Fruit fly (Drosophila melanogaster) whole organism, adult: ENCODE results near the gene Pex16.

ENCODE experiments used
- CG11617 ChIP-seq: fragments of 200-800 bp; sonication (Bioruptor generic); optimal IDR thresholded peaks from 2 replicates; lab custom pipeline; 2017; ENCODE audit warnings: mild to moderate bottlenecking, missing biosample characterization, missing genetic modification reagents, missing genetic modification characterization
- CG12768 ChIP-seq: fragments of 200-800 bp; sonication (Bioruptor generic); optimal IDR thresholded peaks from 2 replicates; lab custom pipeline; 2017; ENCODE audit warnings: missing biosample characterization, missing genetic modification characterization, mild to moderate bottlenecking, moderate library complexity, missing genetic modification reagents
- CG14711 ChIP-seq: fragments of 200-800 bp; sonication (Bioruptor generic); optimal IDR thresholded peaks from 2 replicates; lab custom pipeline; 2018; ENCODE audit warnings: missing biosample characterization, mild to moderate bottlenecking, missing genetic modification characterization, moderate library complexity
- CG1620 ChIP-seq: fragments of 200-800 bp; sonication (Bioruptor generic); optimal IDR thresholded peaks from 2 replicates; lab custom pipeline; 2016; ENCODE audit warnings: missing biosample characterization, missing genetic modification characterization
- CG33017 ChIP-seq: fragments of 200-800 bp; sonication (Bioruptor generic); optimal IDR thresholded peaks from 2 replicates; lab custom pipeline; 2018; ENCODE audit warnings: missing biosample characterization, mild to moderate bottlenecking, missing genetic modification characterization, moderate library complexity
- CG5204 ChIP-seq: fragments of 200-800 bp; sonication (Bioruptor generic); optimal IDR thresholded peaks from 2 replicates; lab custom pipeline; 2016; ENCODE audit warnings: missing biosample characterization, missing genetic modification characterization
- CG7045 ChIP-seq: fragments of 200-800 bp; sonication (Bioruptor generic); optimal IDR thresholded peaks from 2 replicates; lab custom pipeline; 2017; ENCODE audit warnings: missing biosample characterization, mild to moderate bottlenecking, missing genetic modification characterization
- CG7101 ChIP-seq: fragments of 200-800 bp; sonication (Bioruptor generic); optimal IDR thresholded peaks from 2 replicates; lab custom pipeline; 2018; ENCODE audit warnings: missing biosample characterization, mild to moderate bottlenecking, missing genetic modification characterization, moderate library complexity
- Clk ChIP-seq: fragments of 200-800 bp; sonication (Bioruptor generic); optimal IDR thresholded peaks from 2 replicates; lab custom pipeline; 2017; ENCODE audit warnings: missing biosample characterization, missing genetic modification characterization
- Crg-1 ChIP-seq: fragments of 200-800 bp; sonication (Bioruptor generic); optimal IDR thresholded peaks from 2 replicates; lab custom pipeline; 2016; ENCODE audit warnings: missing biosample characterization, missing genetic modification characterization
- Hr96 ChIP-seq: fragments of 200-800 bp; sonication (Bioruptor generic); optimal IDR thresholded peaks from 2 replicates; lab custom pipeline; 2016; ENCODE audit warnings: missing biosample characterization, missing genetic modification characterization
- Mnt ChIP-seq: fragments of 200-800 bp; sonication (Bioruptor generic); optimal IDR thresholded peaks from 2 replicates; lab custom pipeline; 2016; ENCODE audit warnings: missing biosample characterization, mild to moderate bottlenecking, missing genetic modification characterization
- bab1 ChIP-seq: fragments of 200-800 bp; sonication (Bioruptor generic); optimal IDR thresholded peaks from 3 replicates; lab custom pipeline; 2019; ENCODE audit warnings: missing biosample characterization, mild to moderate bottlenecking, missing genetic modification characterization, moderate library complexity
- cic ChIP-seq: fragments of 200-800 bp; sonication (Bioruptor generic); optimal IDR thresholded peaks from 2 replicates; lab custom pipeline; 2017; ENCODE audit warnings: missing biosample characterization, mild to moderate bottlenecking, missing genetic modification characterization, moderate library complexity
- cnc ChIP-seq, 2 experiments: fragments of >200 bp; optimal IDR thresholded peaks; 2 replicates each; lab custom pipeline; 2017
- kay ChIP-seq: fragments of 200-800 bp; sonication (Bioruptor generic); peaks from one replicate; lab custom pipeline; 2016; ENCODE audit warnings: missing biosample characterization, missing genetic modification characterization, borderline replicate concordance
- ovo ChIP-seq: fragments of 200-800 bp; sonication (Bioruptor generic); optimal IDR thresholded peaks from 2 replicates; lab custom pipeline; 2016; ENCODE audit warnings: missing biosample characterization, missing genetic modification characterization
- pad ChIP-seq: fragments of 200-800 bp; sonication (Bioruptor generic); optimal IDR thresholded peaks from 3 replicates; lab custom pipeline; 2017; ENCODE audit warnings: missing biosample characterization, missing genetic modification characterization, mild to moderate bottlenecking, moderate library complexity, missing genetic modification reagents
- tj ChIP-seq: fragments of 200-800 bp; sonication (Bioruptor generic); optimal IDR thresholded peaks from 3 replicates; lab custom pipeline; 2017; ENCODE audit warnings: missing biosample characterization, mild to moderate bottlenecking, missing genetic modification characterization, moderate library complexity
- toe ChIP-seq: fragments of 200-800 bp; sonication (Bioruptor generic); optimal IDR thresholded peaks from 2 replicates; lab custom pipeline; 2016; ENCODE audit warnings: missing biosample characterization, missing genetic modification characterization

Gene Pex16

DNA sequence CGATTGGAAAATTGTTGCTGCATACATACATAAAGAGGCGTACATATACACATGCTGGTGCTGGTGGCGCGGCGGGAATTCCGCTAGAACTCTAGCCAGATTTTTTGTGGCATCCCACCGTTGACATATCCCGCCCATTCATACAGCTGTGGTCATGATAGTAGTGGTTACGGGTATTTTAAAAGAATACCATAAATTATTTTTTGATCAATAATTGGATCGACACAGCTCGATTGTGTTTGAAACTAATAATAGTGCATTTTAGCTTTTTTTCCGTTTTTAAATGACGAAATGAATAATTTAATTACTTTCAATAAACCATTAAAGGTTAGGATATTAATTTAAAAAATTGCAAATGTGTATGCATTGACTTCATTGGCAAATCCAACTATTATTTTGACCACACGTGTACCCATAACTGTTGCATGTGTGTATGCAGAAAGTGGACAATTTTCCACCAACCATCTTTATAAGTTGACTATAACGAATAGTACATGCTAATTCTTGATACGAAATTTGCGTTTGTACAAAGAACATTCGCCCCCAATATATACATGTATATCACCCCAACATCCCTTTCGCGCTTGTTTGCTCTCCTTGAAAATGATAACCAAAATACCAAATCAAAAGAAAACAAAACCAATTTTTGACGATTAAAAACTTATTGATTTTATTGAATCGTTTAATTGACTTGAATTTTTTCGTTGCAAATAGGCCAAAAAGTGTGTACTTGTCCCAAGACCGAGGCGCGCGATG, 6.0 kb downstream of the Pex16 start:
- TF ChIP-seq pad (GFP tag; lab: Kevin White, UChicago) (no peak), bab1 (GFP tag; lab: Kevin White, UChicago) (peak; percentile 85), Crg-1 (peak; percentile 30), CG14711 (tag; lab: Kevin White, UChicago) (peak; percentile 58), Hr96 (GFP tag; lab: Kevin White, UChicago) (no peak), CG11617 (GFP tag; lab: Kevin White, UChicago) (peak; percentile 47), cic (GFP tag; lab: Kevin White, UChicago) (no peak), kay (GFP tag; lab: Kevin White, UChicago) (peak; percentile 90), CG33017 (tag; lab: Kevin White, UChicago) (peak; percentile 65), CG12768 (GFP tag; lab: Kevin White, UChicago) (peak; percentile 50), Clk (peak; percentile 31), Mnt (GFP tag; lab: Kevin White, UChicago) (peak; percentile 22), toe (GFP tag; lab: Kevin White, UChicago) (no peak), tj (no peak), CG7045 (GFP tag; lab: Kevin White, UChicago) (peak; percentile 65), CG1620 (peak; percentile 39), cnc (optimal IDR thresholded peaks at IDR 0.05; lab: Kevin White, UChicago) (no peak), CG7101 (tag; lab: Kevin White, UChicago) (peak; percentile 70), ovo (no peak), CG5204 (GFP tag; lab: Kevin White, UChicago) (no peak)

- TF ChIP-seq cic (GFP tag; lab: Kevin White, UChicago) = no peak
- TF ChIP-seq CG33017 (tag; lab: Kevin White, UChicago) = no peak
- peak; percentile 9 for TF ChIP-seq CG7101 (tag; lab: Kevin White, UChicago)
- peak; percentile 13 for TF ChIP-seq CG1620
- TF ChIP-seq ovo = no peak
- peak; percentile 77 for TF ChIP-seq Mnt (GFP tag; lab: Kevin White, UChicago)
- TF ChIP-seq CG5204 (GFP tag; lab: Kevin White, UChicago) = no peak
- no peak for TF ChIP-seq bab1 (GFP tag; lab: Kevin White, UChicago)
- TF ChIP-seq tj = peak; percentile 2
- TF ChIP-seq pad (GFP tag; lab: Kevin White, UChicago) = no peak
- TF ChIP-seq toe (GFP tag; lab: Kevin White, UChicago) = peak; percentile 63
- peak; percentile 28 for TF ChIP-seq Crg-1
- TF ChIP-seq cnc (optimal IDR thresholded peaks at IDR 0.05; lab: Kevin White, UChicago) = no peak
- peak; percentile 66 for TF ChIP-seq kay (GFP tag; lab: Kevin White, UChicago)
Observed at dm6 chr3L:20771001-20771890, 6.8 kb downstream of the Pex16 start, which contains the start of the genes CG4042 and Pitslre. Gene CG4042 (minus strand): TSS chr3L:20771507. Gene Pitslre (plus strand): TSS chr3L:20771528.

DNA sequence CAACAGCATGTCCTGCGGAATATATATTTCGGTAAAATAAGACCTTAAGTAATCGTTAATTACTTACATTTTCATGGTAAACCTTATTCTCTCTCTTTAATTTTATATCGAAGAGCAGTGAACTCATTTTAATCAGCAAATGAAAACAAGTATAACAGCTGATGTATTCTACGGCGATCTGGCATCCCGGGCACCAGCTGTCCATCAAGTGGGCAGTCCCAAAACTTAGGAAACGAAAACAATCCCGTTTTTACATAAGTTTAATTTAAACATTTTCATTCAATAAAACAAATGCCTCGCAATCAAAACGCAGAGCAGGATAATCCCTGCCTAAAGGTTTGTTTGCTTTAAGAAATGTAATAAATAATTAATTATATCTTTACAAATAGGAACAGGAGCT, 8.7 kb downstream of the Pex16 start, which contains the start of the genes CG4074 and CG4186:
Gene CG4074, minus strand, starts transcription at position 151 of the 400 bp plus-strand sequence.
Gene CG4186, plus strand, starts transcription at position 237 of the 400 bp plus-strand sequence.
- TF ChIP-seq kay (GFP tag; lab: Kevin White, UChicago) = peak; percentile 66
- TF ChIP-seq bab1 (GFP tag; lab: Kevin White, UChicago) = peak; percentile 17
- no peak for TF ChIP-seq tj
- peak; percentile 17 for TF ChIP-seq CG11617 (GFP tag; lab: Kevin White, UChicago)
- TF ChIP-seq Mnt (GFP tag; lab: Kevin White, UChicago) = peak; percentile 18

dm6 chr3L:20767227-20767626, 10.8 kb downstream of the Pex16 start:
- no peak for TF ChIP-seq CG1620
- TF ChIP-seq Clk = no peak
- TF ChIP-seq cnc (optimal IDR thresholded peaks at IDR 0.05; lab: Kevin White, UChicago) = no peak
- no peak for TF ChIP-seq Crg-1
- TF ChIP-seq pad (GFP tag; lab: Kevin White, UChicago) = no peak
- no peak for TF ChIP-seq toe (GFP tag; lab: Kevin White, UChicago)
- no peak for TF ChIP-seq CG11617 (GFP tag; lab: Kevin White, UChicago)
- no peak for TF ChIP-seq CG14711 (tag; lab: Kevin White, UChicago)
- no peak for TF ChIP-seq CG5204 (GFP tag; lab: Kevin White, UChicago)
- no peak for TF ChIP-seq CG12768 (GFP tag; lab: Kevin White, UChicago)
- no peak for TF ChIP-seq CG7101 (tag; lab: Kevin White, UChicago)
- TF ChIP-seq cic (GFP tag; lab: Kevin White, UChicago) = no peak
- TF ChIP-seq kay (GFP tag; lab: Kevin White, UChicago) = no peak
- TF ChIP-seq Mnt (GFP tag; lab: Kevin White, UChicago) = no peak
- TF ChIP-seq Hr96 (GFP tag; lab: Kevin White, UChicago) = no peak
- no peak for TF ChIP-seq tj
- TF ChIP-seq ovo = no peak

- peak; percentile 78 for TF ChIP-seq tj
- TF ChIP-seq Clk = no peak
Observed at dm6 chr3L:20761482-20761881, 16.6 kb downstream of the Pex16 start.
